Worm (Caenorhabditis elegans) whole organism, L4 larva: ENCODE data around the gene T09F5.2.

Source experiments
- F10B5.3 ChIP-seq: sonication (generic microtip); optimal IDR thresholded peaks from 2 replicates; lab custom pipeline; 2016; ENCODE audit warnings: mild to moderate bottlenecking, missing genetic modification characterization, missing compliant biosample characterization
- F44E2.7 ChIP-seq: fragments of 200-800 bp; sonication (Bioruptor generic); IDR thresholded peaks from 2 replicates; pipeline ENCODE4 v2.1.2; 2022; ENCODE audit warnings: missing genetic modification characterization, missing compliant biosample characterization
- F49E8.2 ChIP-seq: sonication (generic microtip); optimal IDR thresholded peaks from 2 replicates; lab custom pipeline; 2016; ENCODE audit warnings: missing compliant biosample characterization, mild to moderate bottlenecking, missing genetic modification characterization, borderline replicate concordance
- T26A8.4 ChIP-seq: fragments of 200-800 bp; sonication (Bioruptor generic); IDR thresholded peaks from 2 replicates; pipeline ENCODE4 v1.3.6; 2022; ENCODE audit warnings: missing genetic modification characterization, missing compliant biosample characterization
- Y5F2A.4 ChIP-seq: fragments of 200-800 bp; sonication (Bioruptor generic); optimal IDR thresholded peaks from 2 replicates; lab custom pipeline; 2018; ENCODE audit warnings: mild to moderate bottlenecking, missing genetic modification characterization, missing compliant biosample characterization
- ZK546.5 ChIP-seq, 2 experiments: sonication (generic microtip); optimal IDR thresholded peaks; 2 replicates each; lab custom pipeline; 2017; ENCODE audit warnings: missing biosample characterization in 2 of 2, missing genetic modification characterization in 2 of 2
- ama-1 ChIP-seq: fragments of 150-350 bp; optimal IDR thresholded peaks from 2 replicates; lab custom pipeline; 2014; ENCODE audit warnings: inconsistent platforms, mixed read lengths
- arid-1 ChIP-seq: fragments of 200-800 bp; sonication (Bioruptor generic); conservative IDR thresholded peaks from 2 replicates; pipeline ENCODE4 v1.3.6; 2022; ENCODE audit warnings: missing genetic modification reagents, missing genetic modification characterization, missing compliant biosample characterization
- attf-4 ChIP-seq: sonication (generic microtip); optimal IDR thresholded peaks from 3 replicates; lab custom pipeline; 2017; ENCODE audit warnings: missing biosample characterization, missing genetic modification characterization
- ceh-32 ChIP-seq: sonication (generic microtip); optimal IDR thresholded peaks from 2 replicates; lab custom pipeline; 2016; ENCODE audit warnings: mild to moderate bottlenecking, missing genetic modification characterization, missing compliant biosample characterization; ENCODE audit not compliant: poor library complexity
- ceh-44 ChIP-seq: fragments of 200-800 bp; sonication (Bioruptor generic); IDR thresholded peaks from 2 replicates; pipeline ENCODE4 v1.3.6; 2022; ENCODE audit warnings: missing genetic modification reagents, missing genetic modification characterization, missing compliant biosample characterization
- ceh-62 ChIP-seq: sonication (generic microtip); optimal IDR thresholded peaks from 2 replicates; lab custom pipeline; 2017; ENCODE audit warnings: missing biosample characterization, missing genetic modification characterization
- ceh-82 ChIP-seq: sonication (generic microtip); optimal IDR thresholded peaks from 2 replicates; lab custom pipeline; 2017; ENCODE audit warnings: missing biosample characterization, missing genetic modification characterization
- ctbp-1 ChIP-seq: fragments of 200-800 bp; sonication (Bioruptor generic); IDR thresholded peaks from 2 replicates; pipeline ENCODE4 v1.3.6; 2022; ENCODE audit warnings: missing genetic modification reagents, missing genetic modification characterization, missing compliant biosample characterization
- dmd-6 ChIP-seq: fragments of 200-800 bp; sonication (Bioruptor generic); IDR thresholded peaks from 2 replicates; pipeline ENCODE4 v1.3.6; 2022; ENCODE audit warnings: missing genetic modification reagents, missing genetic modification characterization, missing compliant biosample characterization
- dmd-8 ChIP-seq: fragments of 200-800 bp; sonication (Bioruptor generic); IDR thresholded peaks from 2 replicates; pipeline ENCODE4 v1.3.6; 2022; ENCODE audit warnings: missing genetic modification characterization, missing compliant biosample characterization
- dpl-1 ChIP-seq: fragments of 150-350 bp; optimal IDR thresholded peaks from 2 replicates; lab custom pipeline; 2014; ENCODE audit warnings: missing biosample characterization, missing genetic modification reagents, missing genetic modification characterization
- duxl-1 ChIP-seq: sonication (generic microtip); optimal IDR thresholded peaks from 2 replicates; lab custom pipeline; 2016; ENCODE audit warnings: mild to moderate bottlenecking, missing genetic modification characterization, moderate library complexity, missing compliant biosample characterization; ENCODE audit not compliant: poor library complexity
- fkh-10 ChIP-seq: fragments of 150-350 bp; optimal IDR thresholded peaks from 2 replicates; lab custom pipeline; 2014; ENCODE audit warnings: missing biosample characterization, missing genetic modification reagents, missing genetic modification characterization
- fos-1 ChIP-seq: fragments of 150-350 bp; optimal IDR thresholded peaks from 2 replicates; lab custom pipeline; 2014; ENCODE audit warnings: missing biosample characterization, missing genetic modification characterization
- gei-8 ChIP-seq: fragments of 200-800 bp; sonication (Bioruptor generic); optimal IDR thresholded peaks from 2 replicates; lab custom pipeline; 2018; ENCODE audit warnings: mild to moderate bottlenecking, missing genetic modification characterization, missing compliant biosample characterization
- hif-1 ChIP-seq, 2 experiments: sonication (generic microtip); optimal IDR thresholded peaks; 2 replicates each; lab custom pipeline; 2016 to 2017; ENCODE audit warnings: missing compliant biosample characterization in 2 of 2, missing genetic modification characterization in 2 of 2, missing genetic modification reagents in 2 of 2, missing genotype in 2 of 2, mild to moderate bottlenecking in 1 of 2
- hlh-11 ChIP-seq: fragments of 200-800 bp; sonication (Bioruptor generic); optimal IDR thresholded peaks from 2 replicates; lab custom pipeline; 2018; ENCODE audit warnings: mild to moderate bottlenecking, missing genetic modification characterization, missing compliant biosample characterization
- jun-1 ChIP-seq: fragments of 150-350 bp; optimal IDR thresholded peaks from 2 replicates; lab custom pipeline; 2014; ENCODE audit warnings: missing biosample characterization, missing genetic modification reagents, missing genetic modification characterization
- lim-7 ChIP-seq: fragments of 200-800 bp; sonication (Bioruptor generic); IDR thresholded peaks from 2 replicates; pipeline ENCODE4 v1.3.6; 2022; ENCODE audit warnings: missing genetic modification characterization, missing compliant biosample characterization
- lin-1 ChIP-seq: fragments of 200-800 bp; sonication (Bioruptor generic); IDR thresholded peaks from 2 replicates; pipeline ENCODE4 v1.3.6; 2022; ENCODE audit warnings: missing genetic modification reagents, missing genetic modification characterization, missing compliant biosample characterization
- lin-13 ChIP-seq: fragments of 150-350 bp; optimal IDR thresholded peaks from 2 replicates; lab custom pipeline; 2014; ENCODE audit warnings: missing biosample characterization, missing genetic modification reagents, missing genetic modification characterization
- lin-38 ChIP-seq: fragments of 200-800 bp; sonication (Bioruptor generic); IDR thresholded peaks from 2 replicates; pipeline ENCODE4 v1.3.6; 2022; ENCODE audit warnings: missing genetic modification reagents, missing genetic modification characterization, missing compliant biosample characterization
- madf-9 ChIP-seq: fragments of 200-800 bp; sonication (Bioruptor generic); conservative IDR thresholded peaks from 2 replicates; pipeline ENCODE4 v1.3.6; 2022; ENCODE audit warnings: missing genetic modification reagents, missing genetic modification characterization, missing compliant biosample characterization
- mdt-29 ChIP-seq: fragments of 200-800 bp; sonication (Bioruptor generic); IDR thresholded peaks from 2 replicates; pipeline ENCODE4 v1.3.6; 2022; ENCODE audit warnings: missing genetic modification reagents, missing genetic modification characterization, missing compliant biosample characterization
- mes-2 ChIP-seq: sonication (generic microtip); optimal IDR thresholded peaks from 2 replicates; lab custom pipeline; 2016; ENCODE audit warnings: missing genotype, mild to moderate bottlenecking, missing genetic modification characterization, missing compliant biosample characterization; ENCODE audit not compliant: poor library complexity, severe bottlenecking
- mxl-3 ChIP-seq: fragments of 200-800 bp; sonication (Bioruptor generic); optimal IDR thresholded peaks from 2 replicates; lab custom pipeline; 2018; ENCODE audit warnings: mild to moderate bottlenecking, missing genetic modification characterization, missing compliant biosample characterization
- nhr-10 ChIP-seq: fragments of 150-350 bp; optimal IDR thresholded peaks from 2 replicates; lab custom pipeline; 2014; ENCODE audit warnings: missing biosample characterization, missing genetic modification characterization
- nhr-11 ChIP-seq: fragments of 150-350 bp; optimal IDR thresholded peaks from 2 replicates; lab custom pipeline; 2014; ENCODE audit warnings: missing biosample characterization, missing genetic modification characterization
- nhr-237 ChIP-seq: sonication (generic microtip); optimal IDR thresholded peaks from 2 replicates; lab custom pipeline; 2017; ENCODE audit warnings: missing biosample characterization, missing genetic modification characterization
- nhr-28 ChIP-seq: fragments of 150-350 bp; optimal IDR thresholded peaks from 2 replicates; lab custom pipeline; 2014; ENCODE audit warnings: missing biosample characterization, missing genetic modification characterization
- nhr-41 ChIP-seq: fragments of 200-800 bp; sonication (Bioruptor generic); IDR thresholded peaks from 2 replicates; pipeline ENCODE4 v1.3.6; 2022; ENCODE audit warnings: missing genetic modification reagents, missing genetic modification characterization, missing compliant biosample characterization
- nhr-42 ChIP-seq: fragments of 200-800 bp; sonication (Bioruptor generic); IDR thresholded peaks from 2 replicates; pipeline ENCODE4 v1.3.6; 2022; ENCODE audit warnings: missing genetic modification characterization, missing compliant biosample characterization
- nhr-6 ChIP-seq: fragments of 150-350 bp; optimal IDR thresholded peaks from 2 replicates; lab custom pipeline; 2014; ENCODE audit warnings: missing biosample characterization, missing genetic modification characterization
- nhr-77 ChIP-seq: fragments of 150-350 bp; optimal IDR thresholded peaks from 2 replicates; lab custom pipeline; 2014; ENCODE audit warnings: missing biosample characterization, missing genetic modification characterization
- pha-4 ChIP-seq, 2 experiments: fragments of 150-350 bp in 1 of 2; fragments of 200-800 bp in 1 of 2; sonication (Bioruptor generic) in 1 of 2; IDR thresholded peaks in 1 of 2; optimal IDR thresholded peaks in 1 of 2; 2 replicates each; pipeline versions ENCODE4 v1.3.6 to Lab custom; 2014 to 2022; ENCODE audit warnings: missing genetic modification characterization in 2 of 2, missing genetic modification reagents in 2 of 2, missing biosample characterization in 1 of 2, missing compliant biosample characterization in 1 of 2
- pqm-1 ChIP-seq: sonication (generic microtip); optimal IDR thresholded peaks from 2 replicates; lab custom pipeline; 2017; ENCODE audit warnings: missing biosample characterization, missing genetic modification characterization
- rbr-2 ChIP-seq: sonication (generic microtip); optimal IDR thresholded peaks from 2 replicates; lab custom pipeline; 2016; ENCODE audit warnings: missing genotype, missing genetic modification characterization, missing compliant biosample characterization
- skn-1 ChIP-seq: fragments of 150-350 bp; optimal IDR thresholded peaks from 2 replicates; lab custom pipeline; 2014; ENCODE audit warnings: missing biosample characterization, missing genetic modification characterization
- tag-97 ChIP-seq: fragments of 200-800 bp; sonication (Bioruptor generic); IDR thresholded peaks from 2 replicates; pipeline ENCODE4 v1.3.6; 2022; ENCODE audit warnings: missing genetic modification characterization, missing compliant biosample characterization
- unc-130 ChIP-seq: sonication (generic microtip); optimal IDR thresholded peaks from 2 replicates; lab custom pipeline; 2016; ENCODE audit warnings: missing genetic modification reagents, missing genetic modification characterization, missing compliant biosample characterization
- unc-39 ChIP-seq: sonication (generic microtip); optimal IDR thresholded peaks from 2 replicates; lab custom pipeline; 2017; ENCODE audit warnings: missing biosample characterization, missing genetic modification characterization
- unc-62 ChIP-seq, 3 experiments: fragments of 150-350 bp in 1 of 3; sonication (generic microtip); optimal IDR thresholded peaks in 2 of 3; peaks in 1 of 3; 1 replicate in 1 of 3; 2 replicates in 2 of 3; lab custom pipeline; 2014 to 2017; ENCODE audit warnings: missing biosample characterization in 3 of 3, missing genetic modification characterization in 3 of 3, missing genetic modification reagents in 3 of 3, missing genotype in 1 of 3
- vab-7 ChIP-seq: fragments of 200-800 bp; sonication (Bioruptor generic); IDR thresholded peaks from 2 replicates; pipeline ENCODE4 v1.3.6; 2022; ENCODE audit warnings: missing genetic modification reagents, missing genetic modification characterization, missing compliant biosample characterization
- zip-2 ChIP-seq: fragments of 150-350 bp; optimal IDR thresholded peaks from 2 replicates; lab custom pipeline; 2014; ENCODE audit warnings: missing biosample characterization, missing genetic modification characterization
- ztf-11 ChIP-seq: fragments of 150-350 bp; optimal IDR thresholded peaks from 2 replicates; lab custom pipeline; 2014; ENCODE audit warnings: missing biosample characterization, missing genetic modification characterization
- ztf-7 ChIP-seq: fragments of 150-350 bp; optimal IDR thresholded peaks from 2 replicates; lab custom pipeline; 2014; ENCODE audit warnings: missing biosample characterization, missing genetic modification characterization

T09F5.2 gene

DNA sequence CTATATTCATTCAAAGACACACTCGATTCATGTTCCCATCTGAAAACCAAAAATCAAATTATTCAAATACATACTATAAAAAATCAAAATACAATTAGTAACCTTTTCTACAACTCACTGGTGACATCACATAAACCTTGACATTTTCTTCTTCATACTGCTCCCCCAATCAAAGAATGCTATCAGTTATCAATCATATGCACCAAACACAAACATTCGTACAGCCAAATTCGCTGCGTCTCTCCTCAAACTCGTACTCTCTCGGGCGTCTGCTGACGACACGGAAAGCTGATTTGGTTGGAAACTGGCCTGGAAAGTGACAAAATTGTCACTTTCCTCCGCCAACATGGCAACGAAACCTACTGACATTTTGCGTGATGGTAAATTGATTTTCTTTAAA is 41.6 kb downstream of the T09F5.2 start, which contains the start of gene plc-2 (continued):
- TF ChIP-seq duxl-1 (tag; lab: Kevin White, UChicago): no peak
- no peak for TF ChIP-seq dmd-8 (GFP tag; lab: Robert Waterston, UW)
- TF ChIP-seq F10B5.3 (tag; lab: Kevin White, UChicago): no peak
- no peak for TF ChIP-seq nhr-41 (GFP tag; lab: Robert Waterston, UW)
- TF ChIP-seq hlh-11 (tag; lab: Kevin White, UChicago): peak; percentile 88
- no peak for TF ChIP-seq zip-2 (tag; lab: Kevin White, UChicago)
- no peak for TF ChIP-seq ama-1
- TF ChIP-seq attf-4: no peak
- TF ChIP-seq madf-9: no peak
- TF ChIP-seq nhr-42: no peak
- TF ChIP-seq lim-7: no peak
- TF ChIP-seq lin-38 (GFP tag; lab: Robert Waterston, UW): peak; percentile 35; the same call in 1 of the 2 replicates
- TF ChIP-seq rbr-2 (tag; lab: Kevin White, UChicago): no peak
- no peak for TF ChIP-seq fos-1 (tag; lab: Kevin White, UChicago)
- TF ChIP-seq lin-1 (GFP tag; lab: Robert Waterston, UW): no peak
- TF ChIP-seq ceh-32: no peak
- no peak for TF ChIP-seq T26A8.4 (GFP tag; lab: Robert Waterston, UW)
- TF ChIP-seq tag-97 (GFP tag; lab: Robert Waterston, UW): no peak
- TF ChIP-seq nhr-28: peak; percentile 82
- peak; percentile 24 for TF ChIP-seq mxl-3
- TF ChIP-seq nhr-77 (tag; lab: Kevin White, UChicago): peak; percentile 31
- no peak for TF ChIP-seq ceh-44 (GFP tag; lab: Robert Waterston, UW)
- TF ChIP-seq unc-130 (GFP tag; lab: Kevin White, UChicago): no peak
- no peak for TF ChIP-seq unc-39 (tag; lab: Kevin White, UChicago)
- TF ChIP-seq dpl-1 (GFP tag; lab: Kevin White, UChicago): no peak
- peak in 1 of 2 experiments; percentile 13 for TF ChIP-seq unc-62 (GFP tag; optimal IDR thresholded peaks at IDR 0.05 in 1 of 2; lab: Kevin White, UChicago)
- TF ChIP-seq unc-62 (tag; optimal IDR thresholded peaks at IDR 0.05; lab: Kevin White, UChicago): no peak
- no peak for TF ChIP-seq ctbp-1 (GFP tag; lab: Robert Waterston, UW)
- TF ChIP-seq pqm-1 (tag; lab: Kevin White, UChicago): peak; percentile 84
- TF ChIP-seq jun-1 (tag; lab: Kevin White, UChicago): no peak
- TF ChIP-seq nhr-11 (tag; lab: Kevin White, UChicago): no peak
- TF ChIP-seq ceh-82 (tag; lab: Kevin White, UChicago): no peak
- TF ChIP-seq mes-2 (tag; lab: Kevin White, UChicago): peak; percentile 35
- no peak for TF ChIP-seq F44E2.7
- no peak for TF ChIP-seq ZK546.5 (tag; optimal IDR thresholded peaks at IDR 0.05; lab: Kevin White, UChicago)
- no peak for TF ChIP-seq skn-1 (tag; lab: Kevin White, UChicago)
- TF ChIP-seq ceh-62: no peak
- TF ChIP-seq arid-1 (GFP tag; lab: Robert Waterston, UW): no peak
- peak; percentile 81 for TF ChIP-seq nhr-6 (tag; lab: Kevin White, UChicago)
- TF ChIP-seq nhr-10 (tag; lab: Kevin White, UChicago): no peak
- no peak for TF ChIP-seq ztf-11 (tag; lab: Kevin White, UChicago)
- TF ChIP-seq lin-13 (GFP tag; lab: Kevin White, UChicago): no peak
- TF ChIP-seq vab-7 (GFP tag; lab: Robert Waterston, UW): no peak
- TF ChIP-seq F49E8.2 (tag; lab: Kevin White, UChicago): no peak
- no peak for TF ChIP-seq nhr-237 (tag; lab: Kevin White, UChicago)
- no peak for TF ChIP-seq ztf-7 (tag; lab: Kevin White, UChicago)
- TF ChIP-seq hif-1 (tag; optimal IDR thresholded peaks at IDR 0.05; lab: Kevin White, UChicago): no peak
- peak; percentile 76 for TF ChIP-seq dmd-6 (GFP tag; lab: Robert Waterston, UW)
- TF ChIP-seq fkh-10 (GFP tag; lab: Kevin White, UChicago): no peak
- TF ChIP-seq Y5F2A.4: no peak
- TF ChIP-seq mdt-29: no peak
- no peak for TF ChIP-seq pha-4 (GFP tag; IDR thresholded peaks at IDR 0.05; lab: Robert Waterston, UW)
- peak; percentile 32 for TF ChIP-seq pha-4 (tag; optimal IDR thresholded peaks at IDR 0.05; lab: Kevin White, UChicago)
- TF ChIP-seq gei-8 (GFP tag; lab: Kevin White, UChicago): no peak
